Worm (Caenorhabditis elegans): ENCODE data around the gene max-1.

ce11 chrV:13090130-13090770, 29.8 kb downstream of the max-1 start, which contains the start of gene C34B4.4:
- TF ChIP-seq ceh-82 (tag; optimal IDR thresholded peaks at IDR 0.05) (no peak), mdl-1 (tag; optimal IDR thresholded peaks at IDR 0.05) (no peak), fos-1 (tag; optimal IDR thresholded peaks at IDR 0.05) (no peak), nhr-11 (tag; optimal IDR thresholded peaks at IDR 0.05) (no peak), aly-2 (tag; optimal IDR thresholded peaks at IDR 0.05) (peak; percentile 54), ztf-11 (tag; optimal IDR thresholded peaks at IDR 0.05) (no peak), lsy-2 (tag; optimal IDR thresholded peaks at IDR 0.05) (no peak), efl-1 (optimal IDR thresholded peaks at IDR 0.05) (no peak), efl-1 (GFP tag; optimal IDR thresholded peaks at IDR 0.05 in 1 of 2) (peak in 1 of 2 experiments; percentile 16), elt-3 (tag; optimal IDR thresholded peaks at IDR 0.05) (no peak)

All from whole organism, L1 larva.